Fruit fly (Drosophila melanogaster) whole organism, prepupa: ENCODE data around the gene CG18180.

Source experiments
- Blimp-1 ChIP-seq: fragments of 200-800 bp; sonication (Bioruptor generic); optimal IDR thresholded peaks from 3 replicates; lab custom pipeline; 2017; ENCODE audit warnings: missing biosample characterization, missing genetic modification characterization, mild to moderate bottlenecking, moderate library complexity, missing genetic modification reagents
- CG10631 ChIP-seq: fragments of 200-800 bp; sonication (Bioruptor generic); optimal IDR thresholded peaks from 2 replicates; lab custom pipeline; 2016; ENCODE audit warnings: missing biosample characterization, missing genetic modification characterization
- CG11762 ChIP-seq: fragments of 200-800 bp; sonication (Bioruptor generic); optimal IDR thresholded peaks from 3 replicates; lab custom pipeline; 2016; ENCODE audit warnings: missing biosample characterization, missing genetic modification characterization; ENCODE audit not compliant: insufficient read depth
- CG11902 ChIP-seq: fragments of 200-800 bp; sonication (Bioruptor generic); optimal IDR thresholded peaks from 3 replicates; lab custom pipeline; 2016; ENCODE audit warnings: missing biosample characterization, missing genetic modification characterization
- CG15336 ChIP-seq: fragments of 200-800 bp; sonication (Bioruptor generic); IDR thresholded peaks from 2 replicates; pipeline ENCODE4 v1.3.6; 2022; ENCODE audit warnings: missing biosample characterization, missing genetic modification characterization
- CG1621 ChIP-seq: fragments of 200-800 bp; sonication (Bioruptor generic); optimal IDR thresholded peaks from 3 replicates; lab custom pipeline; 2018; ENCODE audit warnings: missing biosample characterization, mild to moderate bottlenecking, missing genetic modification characterization
- CG3919 ChIP-seq: fragments of 200-800 bp; sonication (Bioruptor generic); optimal IDR thresholded peaks from 3 replicates; lab custom pipeline; 2016; ENCODE audit warnings: missing biosample characterization, missing genetic modification characterization
- CG4318 ChIP-seq: fragments of 200-800 bp; sonication (Bioruptor generic); optimal IDR thresholded peaks from 3 replicates; lab custom pipeline; 2017; ENCODE audit warnings: missing biosample characterization, mild to moderate bottlenecking, missing genetic modification characterization
- CG6792 ChIP-seq: fragments of 200-800 bp; sonication (Bioruptor generic); optimal IDR thresholded peaks from 3 replicates; lab custom pipeline; 2016; ENCODE audit warnings: missing biosample characterization, missing genetic modification characterization
- CG6808 ChIP-seq: fragments of 200-800 bp; sonication (Bioruptor generic); optimal IDR thresholded peaks from 3 replicates; lab custom pipeline; 2017; ENCODE audit warnings: missing biosample characterization, missing genetic modification characterization, mild to moderate bottlenecking, moderate library complexity, missing genetic modification reagents
- CG6854 ChIP-seq: fragments of 200-800 bp; sonication (Bioruptor generic); optimal IDR thresholded peaks from 2 replicates; lab custom pipeline; 2017; ENCODE audit warnings: missing biosample characterization, mild to moderate bottlenecking, missing genetic modification characterization
- CG8119 ChIP-seq: fragments of 200-800 bp; sonication (Bioruptor generic); IDR thresholded peaks from 3 replicates; pipeline ENCODE4 v1.3.6; 2022; ENCODE audit warnings: missing biosample characterization, missing genetic modification characterization
- CG8632 ChIP-seq: fragments of 200-800 bp; sonication (Bioruptor generic); optimal IDR thresholded peaks from 3 replicates; lab custom pipeline; 2016; ENCODE audit warnings: missing biosample characterization, missing genetic modification characterization
- CG9139 ChIP-seq: fragments of 200-800 bp; sonication (Bioruptor generic); optimal IDR thresholded peaks from 3 replicates; lab custom pipeline; 2017; ENCODE audit warnings: missing biosample characterization, mild to moderate bottlenecking, missing genetic modification characterization
- Eip78C ChIP-seq: fragments of 200-800 bp; sonication (Bioruptor generic); peaks from one replicate; lab custom pipeline; 2016; ENCODE audit warnings: missing biosample characterization, missing genetic modification characterization
- Eip93F ChIP-seq: fragments of 200-800 bp; sonication (Bioruptor generic); optimal IDR thresholded peaks from 2 replicates; lab custom pipeline; 2016; ENCODE audit warnings: missing biosample characterization, mild to moderate bottlenecking, missing genetic modification characterization
- Ets96B ChIP-seq: fragments of 200-800 bp; optimal IDR thresholded peaks from 2 replicates; lab custom pipeline; 2019; ENCODE audit warnings: missing biosample characterization, mild to moderate bottlenecking, missing genetic modification characterization, moderate library complexity
- Gug ChIP-seq: fragments of 200-800 bp; sonication (Bioruptor generic); IDR thresholded peaks from 2 replicates; pipeline ENCODE4 v1.3.6; 2022; ENCODE audit warnings: missing biosample characterization, missing genetic modification characterization
- Hr39 ChIP-seq: fragments of 200-800 bp; sonication (Bioruptor generic); optimal IDR thresholded peaks from 2 replicates; lab custom pipeline; 2016; ENCODE audit warnings: missing biosample characterization, missing genetic modification characterization
- Hr4 ChIP-seq: fragments of 200-800 bp; sonication (Bioruptor generic); optimal IDR thresholded peaks from 3 replicates; lab custom pipeline; 2016; ENCODE audit warnings: missing biosample characterization, missing genetic modification characterization
- Smox ChIP-seq: fragments of 200-800 bp; sonication (Bioruptor generic); optimal IDR thresholded peaks from 3 replicates; lab custom pipeline; 2016; ENCODE audit warnings: missing biosample characterization, missing genetic modification characterization
- Sox102F ChIP-seq: fragments of 200-800 bp; sonication (Bioruptor generic); optimal IDR thresholded peaks from 2 replicates; lab custom pipeline; 2016; ENCODE audit warnings: missing biosample characterization, mild to moderate bottlenecking, missing genetic modification characterization
- Sox14 ChIP-seq: fragments of 200-800 bp; sonication (Bioruptor generic); optimal IDR thresholded peaks from 3 replicates; lab custom pipeline; 2016; ENCODE audit warnings: missing biosample characterization, missing genetic modification characterization
- Sox15 ChIP-seq: fragments of 200-800 bp; sonication (Bioruptor generic); optimal IDR thresholded peaks from 3 replicates; lab custom pipeline; 2016; ENCODE audit warnings: missing biosample characterization, missing genetic modification characterization
- achi ChIP-seq: fragments of 200-800 bp; sonication (Bioruptor generic); optimal IDR thresholded peaks from 3 replicates; lab custom pipeline; 2016; ENCODE audit warnings: missing biosample characterization, missing genetic modification characterization
- cyc ChIP-seq: fragments of 200-800 bp; sonication (Bioruptor generic); optimal IDR thresholded peaks from 3 replicates; lab custom pipeline; 2016; ENCODE audit warnings: missing biosample characterization, missing genetic modification characterization
- dac ChIP-seq: fragments of 200-800 bp; sonication (Bioruptor generic); optimal IDR thresholded peaks from 2 replicates; lab custom pipeline; 2017; ENCODE audit warnings: missing biosample characterization, mild to moderate bottlenecking, missing genetic modification characterization
- eg ChIP-seq: fragments of 200-800 bp; sonication (Bioruptor generic); IDR thresholded peaks from 3 replicates; pipeline ENCODE4 v1.3.6; 2022; ENCODE audit warnings: missing biosample characterization, missing genetic modification characterization
- fd59A ChIP-seq: fragments of 200-800 bp; sonication (Bioruptor generic); optimal IDR thresholded peaks from 2 replicates; lab custom pipeline; 2017; ENCODE audit warnings: missing biosample characterization, mild to moderate bottlenecking, missing genetic modification characterization, missing genetic modification reagents
- fkh ChIP-seq: fragments of 200-800 bp; sonication (Bioruptor generic); optimal IDR thresholded peaks from 3 replicates; lab custom pipeline; 2017; ENCODE audit warnings: missing biosample characterization, mild to moderate bottlenecking, missing genetic modification characterization, moderate library complexity
- lz ChIP-seq: fragments of 200-800 bp; sonication (Bioruptor generic); optimal IDR thresholded peaks from 3 replicates; lab custom pipeline; 2016; ENCODE audit warnings: missing biosample characterization, missing genetic modification characterization
- net ChIP-seq: fragments of 200-800 bp; sonication (Bioruptor generic); optimal IDR thresholded peaks from 3 replicates; lab custom pipeline; 2016; ENCODE audit warnings: missing biosample characterization, missing genetic modification characterization
- spab ChIP-seq: fragments of 200-800 bp; sonication (Bioruptor generic); optimal IDR thresholded peaks from 2 replicates; lab custom pipeline; 2017; ENCODE audit warnings: missing biosample characterization, mild to moderate bottlenecking, missing genetic modification characterization, missing genetic modification reagents
- ss ChIP-seq, 2 experiments: fragments of 200-800 bp; sonication (Bioruptor generic); optimal IDR thresholded peaks; 2 replicates in 1 of 2; 3 replicates in 1 of 2; lab custom pipeline; 2017 to 2018; ENCODE audit warnings: mild to moderate bottlenecking in 2 of 2, missing biosample characterization in 2 of 2, missing genetic modification characterization in 2 of 2, moderate library complexity in 1 of 2
- svp ChIP-seq: fragments of 200-800 bp; sonication (Bioruptor generic); peaks from one replicate; lab custom pipeline; 2016; ENCODE audit warnings: missing biosample characterization, missing genetic modification characterization
- topi ChIP-seq: fragments of 200-800 bp; sonication (Bioruptor generic); optimal IDR thresholded peaks from 3 replicates; lab custom pipeline; 2016; ENCODE audit warnings: missing biosample characterization, missing genetic modification characterization
- vri ChIP-seq: fragments of 200-800 bp; sonication (Bioruptor generic); optimal IDR thresholded peaks from 3 replicates; lab custom pipeline; 2016; ENCODE audit warnings: missing biosample characterization, mild to moderate bottlenecking, missing genetic modification characterization

Gene CG18180

dm6 chr3L:9678007-9678497 is 37.2 kb downstream of the CG18180 start (continued):
- TF ChIP-seq Ets96B (tag; lab: Kevin White, UChicago) (peak; percentile 23), CG8632 (peak; percentile 22), cyc (GFP tag; lab: Kevin White, UChicago) (no peak), CG6792 (GFP tag; lab: Kevin White, UChicago) (peak; percentile 28), svp (GFP tag; lab: Kevin White, UChicago) (peak; percentile 39), CG10631 (GFP tag; lab: Kevin White, UChicago) (peak; percentile 10), CG6808 (GFP tag; lab: Kevin White, UChicago) (no peak), CG9139 (GFP tag; lab: Kevin White, UChicago) (no peak), Eip93F (GFP tag; lab: Kevin White, UChicago) (no peak), spab (GFP tag; lab: Kevin White, UChicago) (peak; percentile 19), CG4318 (peak; percentile 32), achi (GFP tag; lab: Kevin White, UChicago) (peak; percentile 4), Hr4 (GFP tag; lab: Kevin White, UChicago) (peak; percentile 47), lz (GFP tag; lab: Kevin White, UChicago) (peak; percentile 41), fd59A (GFP tag; lab: Kevin White, UChicago) (peak; percentile 2), Gug (GFP tag; lab: Robert Waterston, UW) (no peak), Sox102F (GFP tag; lab: Kevin White, UChicago) (no peak)

dm6 chr3L:9678994-9679393 is 38.2 kb downstream of the CG18180 start, which contains the start of the genes fry and CG16717:
TSS of gene fry (minus strand) at chr3L:9679103.
TSS of gene CG16717 (plus strand) at chr3L:9679201.
- TF ChIP-seq vri (GFP tag; lab: Kevin White, UChicago) (peak; percentile 47), Eip78C (GFP tag; lab: Kevin White, UChicago) (peak; percentile 7), CG15336 (GFP tag; lab: Robert Waterston, UW) (no peak)
- TF ChIP-seq, all 60 proteins: peak for 2

- TF ChIP-seq topi (GFP tag; lab: Kevin White, UChicago) (no peak), CG8119 (GFP tag; lab: Robert Waterston, UW) (no peak), Ets96B (tag; lab: Kevin White, UChicago) (no peak), Sox14 (GFP tag; lab: Kevin White, UChicago) (no peak), eg (no peak), CG3919 (GFP tag; lab: Kevin White, UChicago) (no peak), Sox15 (GFP tag; lab: Kevin White, UChicago) (no peak), Hr39 (no peak), Sox102F (GFP tag; lab: Kevin White, UChicago) (no peak)
Observed at dm6 chr3L:9680968-9681367, 40.2 kb downstream of the CG18180 start, which contains the start of gene alphaTub67C. TSS of gene alphaTub67C (plus strand) at chr3L:9681268.

- no peak for TF ChIP-seq fkh
- no peak for TF ChIP-seq CG1621
- no peak for TF ChIP-seq Gug (GFP tag; lab: Robert Waterston, UW)
- no peak for TF ChIP-seq ss (GFP tag; optimal IDR thresholded peaks at IDR 0.05; lab: Kevin White, UChicago)
- TF ChIP-seq CG11762 (GFP tag; lab: Kevin White, UChicago): no peak
- TF ChIP-seq spab (GFP tag; lab: Kevin White, UChicago): no peak
- no peak for TF ChIP-seq CG11902
- TF ChIP-seq CG6854 (GFP tag; lab: Kevin White, UChicago): no peak
- no peak for TF ChIP-seq net (GFP tag; lab: Kevin White, UChicago)
- no peak for TF ChIP-seq Sox15 (GFP tag; lab: Kevin White, UChicago)
- no peak for TF ChIP-seq Blimp-1 (GFP tag; lab: Kevin White, UChicago)
- TF ChIP-seq CG9139 (GFP tag; lab: Kevin White, UChicago): no peak
- TF ChIP-seq Hr4 (GFP tag; lab: Kevin White, UChicago): no peak
- TF ChIP-seq dac (GFP tag; lab: Kevin White, UChicago): no peak
- TF ChIP-seq Smox: no peak
Observed at dm6 chr3L:9684871-9685270, 44.1 kb downstream of the CG18180 start, which contains the start of gene CG16719. TSS of gene CG16719 (plus strand) at chr3L:9685171.
